Worm (Caenorhabditis elegans) whole organism, mixed stage, embryonic: ENCODE data around the gene fbxb-79.

Experiments
- M03D4.4 ChIP-seq: sonication (generic microtip); optimal IDR thresholded peaks from 2 replicates; lab custom pipeline; 2017; ENCODE audit warnings: mild to moderate bottlenecking, missing genetic modification characterization, missing compliant biosample characterization
- bed-3 ChIP-seq: fragments of 200-800 bp; sonication (Bioruptor generic); optimal IDR thresholded peaks from 3 replicates; lab custom pipeline; 2018; ENCODE audit warnings: mild to moderate bottlenecking, missing genetic modification characterization, moderate library complexity, missing compliant biosample characterization
- ceh-39 ChIP-seq: fragments of 150-350 bp; optimal IDR thresholded peaks from 2 replicates; lab custom pipeline; 2014; ENCODE audit warnings: missing biosample characterization, missing genetic modification characterization
- ceh-83 ChIP-seq: fragments of 200-800 bp; sonication (Bioruptor generic); optimal IDR thresholded peaks from 2 replicates; lab custom pipeline; 2018; ENCODE audit warnings: mild to moderate bottlenecking, missing genetic modification characterization, missing compliant biosample characterization
- ces-1 ChIP-seq: fragments of 150-350 bp; optimal IDR thresholded peaks from 2 replicates; lab custom pipeline; 2014; ENCODE audit warnings: missing biosample characterization, missing genetic modification reagents, missing genetic modification characterization
- cnd-1 ChIP-seq: fragments of 200-800 bp; sonication (Bioruptor generic); optimal IDR thresholded peaks from 2 replicates; lab custom pipeline; 2018; ENCODE audit warnings: mild to moderate bottlenecking, missing genetic modification characterization, missing compliant biosample characterization
- drap-1 ChIP-seq: fragments of 200-800 bp; sonication (Bioruptor generic); optimal IDR thresholded peaks from 3 replicates; lab custom pipeline; 2018; ENCODE audit warnings: mild to moderate bottlenecking, missing genetic modification characterization, missing compliant biosample characterization
- elt-1 ChIP-seq: sonication (generic microtip); optimal IDR thresholded peaks from 2 replicates; lab custom pipeline; 2017; ENCODE audit warnings: missing genetic modification characterization, mild to moderate bottlenecking, missing compliant biosample characterization, antibody characterized with exemption, moderate library complexity, borderline replicate concordance; ENCODE audit not compliant: insufficient read depth
- flh-1 ChIP-seq: fragments of 200-800 bp; sonication (Bioruptor generic); optimal IDR thresholded peaks from 2 replicates; lab custom pipeline; 2018; ENCODE audit warnings: mild to moderate bottlenecking, missing genetic modification characterization, moderate library complexity, missing compliant biosample characterization
- ham-2 ChIP-seq: fragments of 200-800 bp; sonication (Bioruptor generic); optimal IDR thresholded peaks from 2 replicates; lab custom pipeline; 2018; ENCODE audit warnings: mild to moderate bottlenecking, missing genetic modification characterization, missing compliant biosample characterization
- hlh-1 ChIP-seq: fragments of 150-350 bp; optimal IDR thresholded peaks from 2 replicates; lab custom pipeline; 2014; ENCODE audit warnings: missing biosample characterization, missing genetic modification reagents, missing genetic modification characterization
- lin-13 ChIP-seq: fragments of 150-350 bp; optimal IDR thresholded peaks from 2 replicates; lab custom pipeline; 2014; ENCODE audit warnings: missing biosample characterization, missing genetic modification characterization
- lin-32 ChIP-seq: fragments of 200-800 bp; sonication (Bioruptor generic); optimal IDR thresholded peaks from 2 replicates; lab custom pipeline; 2018; ENCODE audit warnings: mild to moderate bottlenecking, missing genetic modification characterization, missing compliant biosample characterization
- lsy-2 ChIP-seq: fragments of 150-350 bp; optimal IDR thresholded peaks from 2 replicates; lab custom pipeline; 2014; ENCODE audit warnings: missing biosample characterization, missing genetic modification characterization
- mab-5 ChIP-seq: fragments of 150-350 bp; optimal IDR thresholded peaks from 2 replicates; lab custom pipeline; 2014; ENCODE audit warnings: missing biosample characterization, missing genetic modification characterization
- mep-1 ChIP-seq: fragments of 150-350 bp; optimal IDR thresholded peaks from 2 replicates; lab custom pipeline; 2017; ENCODE audit warnings: missing biosample characterization, missing genetic modification reagents, missing genetic modification characterization, inconsistent platforms
- mls-2 ChIP-seq: sonication (generic microtip); optimal IDR thresholded peaks from 2 replicates; lab custom pipeline; 2016; ENCODE audit warnings: mild to moderate bottlenecking, missing genetic modification characterization, moderate library complexity, missing compliant biosample characterization
- nhr-12 ChIP-seq: fragments of 150-350 bp; optimal IDR thresholded peaks from 2 replicates; lab custom pipeline; 2014; ENCODE audit warnings: missing biosample characterization, missing genetic modification characterization
- nhr-2 ChIP-seq: fragments of 150-350 bp; optimal IDR thresholded peaks from 2 replicates; lab custom pipeline; 2014; ENCODE audit warnings: missing biosample characterization, missing genetic modification characterization
- nhr-237 ChIP-seq: fragments of 150-350 bp; optimal IDR thresholded peaks from 2 replicates; lab custom pipeline; 2014; ENCODE audit warnings: missing biosample characterization, missing genetic modification characterization
- nhr-28 ChIP-seq: fragments of 150-350 bp; optimal IDR thresholded peaks from 2 replicates; lab custom pipeline; 2014; ENCODE audit warnings: missing biosample characterization, missing genetic modification characterization
- nhr-76 ChIP-seq: sonication (generic microtip); optimal IDR thresholded peaks from 2 replicates; lab custom pipeline; 2017; ENCODE audit warnings: missing biosample characterization, missing genetic modification characterization
- pha-4 ChIP-seq: fragments of 150-350 bp; optimal IDR thresholded peaks from 2 replicates; lab custom pipeline; 2018; ENCODE audit warnings: missing biosample characterization, missing genetic modification reagents, missing genetic modification characterization
- unc-120 ChIP-seq: sonication (generic microtip); optimal IDR thresholded peaks from 2 replicates; lab custom pipeline; 2017; ENCODE audit warnings: missing genetic modification characterization, missing compliant biosample characterization; ENCODE audit not compliant: poor library complexity, severe bottlenecking
- unc-39 ChIP-seq: fragments of 150-350 bp; optimal IDR thresholded peaks from 2 replicates; lab custom pipeline; 2014; ENCODE audit warnings: missing biosample characterization, missing genetic modification characterization
- unc-62 ChIP-seq: fragments of 150-350 bp; optimal IDR thresholded peaks from 2 replicates; lab custom pipeline; 2014; ENCODE audit warnings: missing biosample characterization, missing genetic modification reagents, missing genetic modification characterization

The fbxb-79 gene

DNA sequence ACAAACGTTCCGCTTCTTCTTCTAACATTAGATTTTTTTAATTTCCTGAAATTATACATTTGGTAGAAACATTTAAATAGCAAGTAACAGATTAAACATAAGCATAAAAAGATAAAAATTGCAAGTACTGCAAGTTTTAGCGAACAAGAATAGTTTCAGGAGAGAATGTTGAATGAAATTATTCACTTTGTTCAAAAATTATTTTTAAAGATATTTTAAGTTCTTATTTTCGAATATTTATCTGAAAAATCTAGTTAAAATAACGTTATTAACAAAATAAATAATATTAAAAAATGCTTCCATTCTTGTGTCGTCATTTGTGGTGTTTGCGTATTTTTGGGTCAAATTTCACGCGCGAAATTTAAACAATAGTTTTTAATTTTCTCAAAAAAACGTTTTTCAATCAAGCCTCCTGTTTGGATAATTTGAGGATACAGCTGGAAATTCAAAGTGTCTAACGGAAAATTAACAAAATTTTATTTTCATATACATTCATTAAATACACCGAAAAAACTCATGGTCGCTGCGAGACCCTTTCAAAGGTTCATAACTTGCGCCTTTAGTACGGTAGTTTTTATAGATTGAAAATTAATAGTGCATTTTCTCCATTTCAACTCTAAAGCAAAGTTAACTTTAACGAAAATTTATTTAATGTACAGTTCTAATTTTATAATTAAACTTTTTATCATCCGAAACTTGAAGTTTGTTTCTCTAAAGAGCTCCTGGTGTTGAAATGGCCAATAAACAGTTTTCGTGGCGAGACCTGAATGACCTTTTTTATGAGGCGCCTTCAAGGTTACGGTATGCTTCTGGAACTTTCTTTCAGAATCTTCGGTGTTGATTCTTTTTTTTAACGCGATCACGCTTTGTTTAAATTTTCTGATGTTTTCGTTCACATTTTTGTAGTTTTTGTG, 46.7 kb downstream of the fbxb-79 start, which contains the start of gene skih-2:
Gene skih-2, minus strand, starts transcription at position 51 of the 914 bp plus-strand sequence.
- TF ChIP-seq ham-2 (GFP tag; lab: Kevin White, UChicago) (no peak), mab-5 (no peak), lin-32 (GFP tag; lab: Kevin White, UChicago) (no peak), unc-120 (tag; lab: Kevin White, UChicago) (no peak), unc-39 (tag; lab: Kevin White, UChicago) (peak; percentile 64), drap-1 (GFP tag; lab: Kevin White, UChicago) (no peak), cnd-1 (tag; lab: Kevin White, UChicago) (no peak), nhr-2 (tag; lab: Kevin White, UChicago) (no peak), hlh-1 (no peak), ceh-39 (tag; lab: Kevin White, UChicago) (no peak), lsy-2 (tag; lab: Kevin White, UChicago) (peak; percentile 65), mls-2 (no peak), nhr-237 (tag; lab: Kevin White, UChicago) (peak; percentile 27), pha-4 (peak; percentile 26), nhr-28 (no peak), M03D4.4 (tag; lab: Kevin White, UChicago) (no peak), flh-1 (GFP tag; lab: Kevin White, UChicago) (no peak), ces-1 (peak; percentile 89), unc-62 (GFP tag; lab: Kevin White, UChicago) (no peak), nhr-76 (tag; lab: Kevin White, UChicago) (no peak), elt-1 (tag; lab: Kevin White, UChicago) (no peak), ceh-83 (GFP tag; lab: Kevin White, UChicago) (no peak), lin-13 (tag; lab: Kevin White, UChicago) (no peak), nhr-12 (tag; lab: Kevin White, UChicago) (no peak), bed-3 (GFP tag; lab: Kevin White, UChicago) (no peak), mep-1 (tag; lab: Kevin White, UChicago) (peak; percentile 32)
